Worm (Caenorhabditis elegans) whole organism, L4 larva: ENCODE data around the gene pei-2.

Experiments
- Y5F2A.4 ChIP-seq: fragments of 200-800 bp; sonication (Bioruptor generic); optimal IDR thresholded peaks from 2 replicates; lab custom pipeline; 2018; ENCODE audit warnings: mild to moderate bottlenecking, missing genetic modification characterization, missing compliant biosample characterization
- Y75B8A.6 ChIP-seq: fragments of 200-800 bp; sonication (Bioruptor generic); IDR thresholded peaks from 2 replicates; pipeline ENCODE4 v1.3.6; 2022; ENCODE audit warnings: missing genetic modification reagents, missing genetic modification characterization, missing compliant biosample characterization
- aly-2 ChIP-seq: sonication (generic microtip); optimal IDR thresholded peaks from 2 replicates; lab custom pipeline; 2018; ENCODE audit warnings: missing biosample characterization, missing genetic modification characterization
- ceh-28 ChIP-seq: fragments of 150-350 bp; optimal IDR thresholded peaks from 2 replicates; lab custom pipeline; 2014; ENCODE audit warnings: missing biosample characterization, missing genetic modification reagents, missing genetic modification characterization
- dmd-8 ChIP-seq: fragments of 200-800 bp; sonication (Bioruptor generic); IDR thresholded peaks from 2 replicates; pipeline ENCODE4 v1.3.6; 2022; ENCODE audit warnings: missing genetic modification characterization, missing compliant biosample characterization
- fos-1 ChIP-seq: fragments of 150-350 bp; optimal IDR thresholded peaks from 2 replicates; lab custom pipeline; 2014; ENCODE audit warnings: missing biosample characterization, missing genetic modification characterization
- hmg-1.1 ChIP-seq: fragments of 200-800 bp; sonication (Bioruptor generic); IDR thresholded peaks from 2 replicates; pipeline ENCODE4 v1.3.6; 2022; ENCODE audit warnings: missing genetic modification reagents, missing genetic modification characterization, missing compliant biosample characterization
- mxl-2 ChIP-seq: fragments of 200-800 bp; sonication (Bioruptor generic); conservative IDR thresholded peaks from 2 replicates; pipeline ENCODE4 v1.3.6; 2022; ENCODE audit warnings: missing genetic modification reagents, missing genetic modification characterization, missing compliant biosample characterization
- unc-62 ChIP-seq, 3 experiments: fragments of 150-350 bp in 1 of 3; sonication (generic microtip); optimal IDR thresholded peaks in 2 of 3; peaks in 1 of 3; 1 replicate in 1 of 3; 2 replicates in 2 of 3; lab custom pipeline; 2014 to 2017; ENCODE audit warnings: missing biosample characterization in 3 of 3, missing genetic modification characterization in 3 of 3, missing genetic modification reagents in 3 of 3, missing genotype in 1 of 3
- zag-1 ChIP-seq: fragments of 150-350 bp; optimal IDR thresholded peaks from 2 replicates; lab custom pipeline; 2014; ENCODE audit warnings: missing biosample characterization, missing genetic modification characterization

DNA sequence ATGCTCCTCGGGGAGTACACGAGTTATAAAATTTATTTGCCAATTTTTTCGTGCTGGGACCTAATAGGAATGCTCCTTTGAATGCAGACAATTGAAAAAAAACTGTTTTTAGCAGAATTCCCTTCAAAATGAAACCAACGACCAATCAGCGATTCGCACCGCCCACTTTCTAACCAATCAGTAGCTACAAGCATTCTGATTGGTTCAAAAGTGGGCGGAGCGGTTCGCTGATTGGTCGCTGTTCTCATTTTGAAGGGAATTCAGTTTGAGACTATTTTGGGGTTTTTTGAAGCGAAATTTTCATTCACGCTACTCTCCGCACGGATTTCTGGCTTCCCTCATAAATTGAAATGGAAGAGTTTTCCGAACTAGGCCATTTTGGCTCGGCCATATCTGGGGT lies 40.1 kb downstream of the pei-2 start:
- TF ChIP-seq fos-1 (tag; lab: Kevin White, UChicago) (no peak), dmd-8 (GFP tag; lab: Robert Waterston, UW) (no peak), aly-2 (tag; lab: Kevin White, UChicago) (no peak), zag-1 (no peak), mxl-2 (GFP tag; lab: Robert Waterston, UW) (no peak), unc-62 (GFP tag; optimal IDR thresholded peaks at IDR 0.05 in 1 of 2; lab: Kevin White, UChicago) (no peak), unc-62 (tag; optimal IDR thresholded peaks at IDR 0.05; lab: Kevin White, UChicago) (no peak), Y75B8A.6 (no peak), hmg-1.1 (no peak), ceh-28 (tag; lab: Kevin White, UChicago) (no peak), Y5F2A.4 (GFP tag; lab: Kevin White, UChicago) (no peak)
